Worm (Caenorhabditis elegans) whole organism, L4 larva: ENCODE measurements around the gene srj-11.

ENCODE experiments used
- D1046.2 ChIP-seq: fragments of 200-800 bp; sonication (Bioruptor generic); IDR thresholded peaks from 2 replicates; pipeline ENCODE4 v1.3.6; 2022; ENCODE audit warnings: missing genetic modification characterization, missing compliant biosample characterization
- R02D3.7 ChIP-seq: fragments of 150-350 bp; sonication (generic microtip); optimal IDR thresholded peaks from 3 replicates; lab custom pipeline; 2014; ENCODE audit warnings: missing biosample characterization, missing genetic modification characterization
- aha-1 ChIP-seq: fragments of 150-350 bp; peaks from one replicate; lab custom pipeline; 2014; ENCODE audit warnings: missing biosample characterization, missing genetic modification characterization
- aly-2 ChIP-seq: sonication (generic microtip); optimal IDR thresholded peaks from 2 replicates; lab custom pipeline; 2018; ENCODE audit warnings: missing biosample characterization, missing genetic modification characterization
- arid-1 ChIP-seq: fragments of 200-800 bp; sonication (Bioruptor generic); conservative IDR thresholded peaks from 2 replicates; pipeline ENCODE4 v1.3.6; 2022; ENCODE audit warnings: missing genetic modification reagents, missing genetic modification characterization, missing compliant biosample characterization
- attf-4 ChIP-seq: sonication (generic microtip); optimal IDR thresholded peaks from 3 replicates; lab custom pipeline; 2017; ENCODE audit warnings: missing biosample characterization, missing genetic modification characterization
- ceh-20 ChIP-seq: fragments of 200-800 bp; sonication (Bioruptor generic); IDR thresholded peaks from 2 replicates; pipeline ENCODE4 v1.3.6; 2022; ENCODE audit warnings: missing genetic modification reagents, missing genetic modification characterization, missing compliant biosample characterization
- ceh-62 ChIP-seq: sonication (generic microtip); optimal IDR thresholded peaks from 2 replicates; lab custom pipeline; 2017; ENCODE audit warnings: missing biosample characterization, missing genetic modification characterization
- cey-2 ChIP-seq: sonication (generic microtip); optimal IDR thresholded peaks from 3 replicates; lab custom pipeline; 2017; ENCODE audit warnings: missing genetic modification characterization, mild to moderate bottlenecking, missing compliant biosample characterization, antibody characterized with exemption, borderline replicate concordance; ENCODE audit not compliant: insufficient read depth
- daf-12 ChIP-seq: fragments of 150-350 bp; optimal IDR thresholded peaks from 2 replicates; lab custom pipeline; 2014; ENCODE audit warnings: missing biosample characterization, missing genetic modification reagents, missing genetic modification characterization
- daf-16 ChIP-seq, 3 experiments: sonication (generic microtip); optimal IDR thresholded peaks; 2 replicates each; lab custom pipeline; 2016 to 2017; ENCODE audit warnings: missing genetic modification characterization in 3 of 3, missing genetic modification reagents in 3 of 3, mild to moderate bottlenecking in 2 of 3, missing compliant biosample characterization in 2 of 3, missing biosample characterization in 1 of 3, moderate library complexity in 1 of 3
- daf-8 ChIP-seq: fragments of 200-800 bp; sonication (Bioruptor generic); IDR thresholded peaks from 2 replicates; pipeline ENCODE4 v1.3.6; 2022; ENCODE audit warnings: missing genetic modification characterization, missing compliant biosample characterization
- dmd-8 ChIP-seq: fragments of 200-800 bp; sonication (Bioruptor generic); IDR thresholded peaks from 2 replicates; pipeline ENCODE4 v1.3.6; 2022; ENCODE audit warnings: missing genetic modification characterization, missing compliant biosample characterization
- hlh-30 ChIP-seq: sonication (generic microtip); optimal IDR thresholded peaks from 2 replicates; lab custom pipeline; 2017; ENCODE audit warnings: antibody characterized with exemption, mild to moderate bottlenecking, missing genetic modification characterization, missing compliant biosample characterization; ENCODE audit not compliant: insufficient read depth
- jun-1 ChIP-seq: fragments of 150-350 bp; optimal IDR thresholded peaks from 2 replicates; lab custom pipeline; 2014; ENCODE audit warnings: missing biosample characterization, missing genetic modification reagents, missing genetic modification characterization
- lin-1 ChIP-seq: fragments of 200-800 bp; sonication (Bioruptor generic); IDR thresholded peaks from 2 replicates; pipeline ENCODE4 v1.3.6; 2022; ENCODE audit warnings: missing genetic modification reagents, missing genetic modification characterization, missing compliant biosample characterization
- lin-13 ChIP-seq: fragments of 150-350 bp; optimal IDR thresholded peaks from 2 replicates; lab custom pipeline; 2014; ENCODE audit warnings: missing biosample characterization, missing genetic modification reagents, missing genetic modification characterization
- lin-15B ChIP-seq: fragments of 150-350 bp; sonication (generic microtip); optimal IDR thresholded peaks from 3 replicates; lab custom pipeline; 2014; ENCODE audit warnings: missing biosample characterization, missing genetic modification characterization
- lin-39 ChIP-seq: fragments of 150-350 bp; optimal IDR thresholded peaks from 2 replicates; lab custom pipeline; 2014; ENCODE audit warnings: missing biosample characterization, missing genetic modification reagents, missing genetic modification characterization
- nhr-111 ChIP-seq: fragments of 200-800 bp; sonication (Bioruptor generic); optimal IDR thresholded peaks from 2 replicates; lab custom pipeline; 2018; ENCODE audit warnings: mild to moderate bottlenecking, missing genetic modification characterization, missing compliant biosample characterization
- nhr-48 ChIP-seq: sonication (generic microtip); optimal IDR thresholded peaks from 2 replicates; lab custom pipeline; 2016; ENCODE audit warnings: mild to moderate bottlenecking, missing genetic modification characterization, missing compliant biosample characterization
- nhr-76 ChIP-seq: fragments of 150-350 bp; optimal IDR thresholded peaks from 2 replicates; lab custom pipeline; 2014; ENCODE audit warnings: missing biosample characterization, missing genetic modification characterization
- pha-4 ChIP-seq, 2 experiments: fragments of 150-350 bp in 1 of 2; fragments of 200-800 bp in 1 of 2; sonication (Bioruptor generic) in 1 of 2; IDR thresholded peaks in 1 of 2; optimal IDR thresholded peaks in 1 of 2; 2 replicates each; pipeline versions ENCODE4 v1.3.6 to Lab custom; 2014 to 2022; ENCODE audit warnings: missing genetic modification characterization in 2 of 2, missing genetic modification reagents in 2 of 2, missing biosample characterization in 1 of 2, missing compliant biosample characterization in 1 of 2
- php-3 ChIP-seq: fragments of 200-800 bp; sonication (Bioruptor generic); IDR thresholded peaks from 2 replicates; pipeline ENCODE4 v1.3.6; 2022; ENCODE audit warnings: missing genetic modification reagents, missing genetic modification characterization, missing compliant biosample characterization
- rbr-2 ChIP-seq: sonication (generic microtip); optimal IDR thresholded peaks from 2 replicates; lab custom pipeline; 2016; ENCODE audit warnings: missing genotype, missing genetic modification characterization, missing compliant biosample characterization
- saeg-2 ChIP-seq: fragments of 200-800 bp; sonication (Bioruptor generic); IDR thresholded peaks from 2 replicates; pipeline ENCODE4 v1.3.6; 2022; ENCODE audit warnings: missing genetic modification reagents, missing genetic modification characterization, missing compliant biosample characterization
- sdz-12 ChIP-seq: fragments of 200-800 bp; sonication (Bioruptor generic); optimal IDR thresholded peaks from 2 replicates; lab custom pipeline; 2018; ENCODE audit warnings: mild to moderate bottlenecking, missing genetic modification characterization, missing compliant biosample characterization
- snpc-1.2 ChIP-seq: fragments of 200-800 bp; sonication (Bioruptor generic); IDR thresholded peaks from 2 replicates; pipeline ENCODE4 v1.3.6; 2022; ENCODE audit warnings: missing genetic modification reagents, missing genetic modification characterization, missing compliant biosample characterization
- snpc-4 ChIP-seq: fragments of 150-350 bp; optimal IDR thresholded peaks from 2 replicates; lab custom pipeline; 2014; ENCODE audit warnings: missing biosample characterization, missing genetic modification characterization
- tra-1 ChIP-seq: fragments of 200-800 bp; sonication (Bioruptor generic); IDR thresholded peaks from 2 replicates; pipeline ENCODE4 v1.3.6; 2022; ENCODE audit warnings: missing genetic modification reagents, missing genetic modification characterization, missing compliant biosample characterization
- unc-62 ChIP-seq, 3 experiments: fragments of 150-350 bp in 1 of 3; sonication (generic microtip); optimal IDR thresholded peaks in 2 of 3; peaks in 1 of 3; 1 replicate in 1 of 3; 2 replicates in 2 of 3; lab custom pipeline; 2014 to 2017; ENCODE audit warnings: missing biosample characterization in 3 of 3, missing genetic modification characterization in 3 of 3, missing genetic modification reagents in 3 of 3, missing genotype in 1 of 3
- vab-7 ChIP-seq: fragments of 200-800 bp; sonication (Bioruptor generic); IDR thresholded peaks from 2 replicates; pipeline ENCODE4 v1.3.6; 2022; ENCODE audit warnings: missing genetic modification reagents, missing genetic modification characterization, missing compliant biosample characterization
- zfp-3 ChIP-seq: fragments of 200-800 bp; sonication (Bioruptor generic); conservative IDR thresholded peaks from 2 replicates; pipeline ENCODE4 v1.3.6; 2022; ENCODE audit warnings: missing genetic modification reagents, missing genetic modification characterization, missing compliant biosample characterization
- zip-11 ChIP-seq: fragments of 200-800 bp; sonication (Bioruptor generic); IDR thresholded peaks from 2 replicates; pipeline ENCODE4 v1.3.6; 2022; ENCODE audit warnings: missing genetic modification characterization, missing compliant biosample characterization
- ztf-7 ChIP-seq: fragments of 150-350 bp; optimal IDR thresholded peaks from 2 replicates; lab custom pipeline; 2014; ENCODE audit warnings: missing biosample characterization, missing genetic modification characterization

srj-11 gene

DNA sequence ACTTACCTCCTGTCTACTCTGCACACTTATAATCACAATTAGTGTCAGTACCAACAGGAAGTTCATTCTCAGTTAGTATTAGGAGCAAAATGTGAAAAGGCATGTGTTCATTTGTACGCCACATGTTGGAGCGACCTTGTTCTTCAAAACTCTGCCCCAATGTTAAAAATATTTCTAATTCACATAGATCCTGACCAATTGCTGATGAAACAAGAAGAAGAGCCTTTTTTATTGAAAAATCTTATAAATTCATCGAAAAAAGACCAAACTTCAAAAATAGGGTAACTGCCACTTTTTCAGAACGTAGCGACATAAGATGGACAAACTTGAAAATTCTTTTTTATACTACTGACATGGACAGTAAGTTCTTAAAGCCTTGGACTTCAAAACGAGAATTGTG is 25.0 kb downstream of the srj-11 start, which contains the start of gene T28A11.17:
T28A11.17 (minus strand) TSS at position 101 of the 400 bp plus-strand sequence.
- no peak for TF ChIP-seq ztf-7 (tag; lab: Kevin White, UChicago)
- no peak for TF ChIP-seq daf-16 (GFP tag; optimal IDR thresholded peaks at IDR 0.05; lab: Kevin White, UChicago)
- no peak for TF ChIP-seq daf-16 (tag; optimal IDR thresholded peaks at IDR 0.05; lab: Kevin White, UChicago)
- TF ChIP-seq ceh-62 (tag; lab: Kevin White, UChicago) = no peak
- no peak for TF ChIP-seq R02D3.7 (tag; lab: Kevin White, UChicago)
- no peak for TF ChIP-seq zfp-3 (GFP tag; lab: Robert Waterston, UW)
- no peak for TF ChIP-seq nhr-76 (tag; lab: Kevin White, UChicago)
- TF ChIP-seq lin-39 = no peak
- TF ChIP-seq aha-1 (tag; lab: Kevin White, UChicago) = no peak
- TF ChIP-seq lin-15B (tag; lab: Kevin White, UChicago) = no peak
- TF ChIP-seq saeg-2 (GFP tag; lab: Robert Waterston, UW) = no peak
- no peak for TF ChIP-seq cey-2
- TF ChIP-seq nhr-48 (tag; lab: Kevin White, UChicago) = no peak
- no peak for TF ChIP-seq php-3
- TF ChIP-seq tra-1 (GFP tag; lab: Robert Waterston, UW) = no peak
- TF ChIP-seq rbr-2 (tag; lab: Kevin White, UChicago) = no peak
- no peak for TF ChIP-seq nhr-111 (GFP tag; lab: Kevin White, UChicago)
- TF ChIP-seq D1046.2 (GFP tag; lab: Robert Waterston, UW) = no peak
- TF ChIP-seq aly-2 = no peak
- no peak for TF ChIP-seq daf-12

ce11 chrV:3267950-3268349 is 26.7 kb downstream of the srj-11 start, which contains the start of gene T28A11.18:
Gene T28A11.18 (minus strand): TSS chrV:3268050.
- TF ChIP-seq dmd-8 = no peak
- no peak for TF ChIP-seq pha-4 (GFP tag; IDR thresholded peaks at IDR 0.05; lab: Robert Waterston, UW)
- TF ChIP-seq pha-4 (tag; optimal IDR thresholded peaks at IDR 0.05; lab: Kevin White, UChicago) = no peak
- TF ChIP-seq snpc-4 (tag; lab: Kevin White, UChicago) = no peak
- no peak for TF ChIP-seq hlh-30 (tag; lab: Kevin White, UChicago)
- no peak for TF ChIP-seq vab-7 (GFP tag; lab: Robert Waterston, UW)
- peak in 1 of 2 experiments; percentile 44 for TF ChIP-seq daf-16 (GFP tag; optimal IDR thresholded peaks at IDR 0.05; lab: Kevin White, UChicago)
- no peak for TF ChIP-seq daf-16 (tag; optimal IDR thresholded peaks at IDR 0.05; lab: Kevin White, UChicago)

DNA sequence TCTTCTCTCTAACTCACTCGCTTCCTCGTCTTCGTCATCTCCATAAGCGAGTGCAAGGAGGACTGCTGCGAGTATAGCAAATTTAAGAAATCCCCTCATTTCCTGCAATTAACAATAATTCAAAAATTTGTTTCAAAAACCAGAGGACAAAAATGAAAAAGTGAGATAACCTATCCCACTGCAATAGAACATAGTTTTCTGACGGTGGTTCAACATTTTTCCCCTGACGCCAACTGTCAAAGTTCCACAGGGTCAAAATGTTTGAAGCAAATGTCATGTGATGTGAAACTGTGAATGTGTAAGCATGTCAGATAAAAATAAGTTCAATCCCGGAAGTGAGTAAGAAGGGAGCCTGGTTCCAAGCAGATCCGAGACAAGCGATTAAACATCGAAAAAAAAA is 28.2 kb downstream of the srj-11 start, which contains the start of gene T28A11.19:
T28A11.19 (minus strand) TSS at position 108 of the 400 bp plus-strand sequence.
- TF ChIP-seq attf-4 (tag; lab: Kevin White, UChicago) (no peak), aha-1 (tag; lab: Kevin White, UChicago) (peak; percentile 31), snpc-1.2 (GFP tag; lab: Robert Waterston, UW) (no peak), unc-62 (GFP tag; optimal IDR thresholded peaks at IDR 0.05 in 1 of 2; lab: Kevin White, UChicago) (peak in 1 of 2 experiments; percentile 97), unc-62 (tag; optimal IDR thresholded peaks at IDR 0.05; lab: Kevin White, UChicago) (no peak), zfp-3 (GFP tag; lab: Robert Waterston, UW) (no peak)

ce11 chrV:3273156-3273555 is 31.9 kb downstream of the srj-11 start, which contains the start of gene T28A11.20:
Gene T28A11.20 (minus strand): TSS chrV:3273256.
- TF ChIP-seq daf-8 (GFP tag; lab: Robert Waterston, UW) (no peak), lin-1 (no peak), ceh-20 (GFP tag; lab: Robert Waterston, UW) (no peak), lin-13 (no peak), sdz-12 (GFP tag; lab: Kevin White, UChicago) (no peak), arid-1 (GFP tag; lab: Robert Waterston, UW) (no peak), jun-1 (tag; lab: Kevin White, UChicago) (no peak), zip-11 (GFP tag; lab: Robert Waterston, UW) (no peak)
